In genomic region chr3R:28850662-28851257, dm6 we compare ENCODE assay signal across 2 fruit fly cellular contexts.
TF ChIP-seq lines count a peak whose summit lies in the region.

No protein-coding gene starts in this region.

TF ChIP-seq in whole organism, embryonic, 481 proteins besides CTCF, POLR2A, EP300 and RAD21 (continued from another document):
- no peak for TF ChIP-seq zf30C (GFP tag; optimal IDR thresholded peaks at IDR 0.05; lab: Kevin White, UChicago)
- 0 out of 2 replicates have a peak, but pooled peaks have one; percentile 16 for TF ChIP-seq Ptx1 (GFP tag; IDR thresholded peaks at IDR 0.05; lab: Robert Waterston, UW)
- no peak for TF ChIP-seq Atf3 (GFP tag; optimal IDR thresholded peaks at IDR 0.05; lab: Kevin White, UChicago)
- TF ChIP-seq CG11085 (GFP tag; IDR thresholded peaks at IDR 0.05; lab: Robert Waterston, UW) = no peak
- peak; percentile 17; the same call in 1 of the 2 replicates for TF ChIP-seq sisA (GFP tag; IDR thresholded peaks at IDR 0.05; lab: Robert Waterston, UW)
- peak; percentile 15; the same call in 1 of the 2 replicates for TF ChIP-seq vvl (GFP tag; IDR thresholded peaks at IDR 0.05; lab: Robert Waterston, UW)
- no peak for TF ChIP-seq H15 (GFP tag; IDR thresholded peaks at IDR 0.05; lab: Robert Waterston, UW)
- no peak for TF ChIP-seq CG7271 (tag; optimal IDR thresholded peaks at IDR 0.05; lab: Kevin White, UChicago)
- TF ChIP-seq Meics (GFP tag; optimal IDR thresholded peaks at IDR 0.05; lab: Kevin White, UChicago) = no peak
- no peak for TF ChIP-seq CG1603 (tag; optimal IDR thresholded peaks at IDR 0.05; lab: Kevin White, UChicago)
- TF ChIP-seq GATAe (GFP tag; conservative IDR thresholded peaks at IDR 0.05; lab: Robert Waterston, UW) = no peak
- no peak for TF ChIP-seq Hmr (GFP tag; optimal IDR thresholded peaks at IDR 0.05; lab: Kevin White, UChicago)
- TF ChIP-seq Pdp1 (GFP tag; optimal IDR thresholded peaks at IDR 0.05; lab: Kevin White, UChicago) = no peak
- 0 out of 2 replicates have a peak, but pooled peaks have one; percentile 17 for TF ChIP-seq CG6689 (GFP tag; IDR thresholded peaks at IDR 0.05; lab: Robert Waterston, UW)
- TF ChIP-seq Fer1 (GFP tag; optimal IDR thresholded peaks at IDR 0.05; lab: Kevin White, UChicago) = no peak
- peak; percentile 64 for TF ChIP-seq Med (GFP tag; lab: Kevin White, UChicago)
- no peak for TF ChIP-seq pho (GFP tag; optimal IDR thresholded peaks at IDR 0.05; lab: Kevin White, UChicago)
- TF ChIP-seq CG18764 (GFP tag; optimal IDR thresholded peaks at IDR 0.05; lab: Kevin White, UChicago) = no peak
- TF ChIP-seq CG9609 (GFP tag; optimal IDR thresholded peaks at IDR 0.05; lab: Kevin White, UChicago) = no peak
- TF ChIP-seq CG31441 (GFP tag; IDR thresholded peaks at IDR 0.05; lab: Robert Waterston, UW) = no peak
- no peak for TF ChIP-seq ind (GFP tag; optimal IDR thresholded peaks at IDR 0.05; lab: Kevin White, UChicago)
- no peak for TF ChIP-seq CG18599 (GFP tag; optimal IDR thresholded peaks at IDR 0.05; lab: Kevin White, UChicago)
- TF ChIP-seq sens (GFP tag; lab: Kevin White, UChicago) = peak; percentile 42
- no peak for TF ChIP-seq CG33213 (GFP tag; optimal IDR thresholded peaks at IDR 0.05; lab: Kevin White, UChicago)
- TF ChIP-seq CG4282 (GFP tag; optimal IDR thresholded peaks at IDR 0.05; lab: Kevin White, UChicago) = no peak
- TF ChIP-seq H2.0 (GFP tag; IDR thresholded peaks at IDR 0.05; lab: Robert Waterston, UW) = no peak

TF ChIP-seq in whole organism, prepupa, 60 proteins besides CTCF, POLR2A, EP300 and RAD21 (continued from another document):
- no peak for TF ChIP-seq Sox102F (GFP tag; optimal IDR thresholded peaks at IDR 0.05; lab: Kevin White, UChicago)
- TF ChIP-seq CG16779 (tag; optimal IDR thresholded peaks at IDR 0.05; lab: Kevin White, UChicago) = peak; percentile 8
- TF ChIP-seq CG8632 (GFP tag; optimal IDR thresholded peaks at IDR 0.05; lab: Kevin White, UChicago) = no peak
- peak; percentile 6 for TF ChIP-seq net (GFP tag; optimal IDR thresholded peaks at IDR 0.05; lab: Kevin White, UChicago)
- TF ChIP-seq Ets96B (tag; optimal IDR thresholded peaks at IDR 0.05; lab: Kevin White, UChicago) = peak; percentile 4
- no peak for TF ChIP-seq CG6808 (GFP tag; optimal IDR thresholded peaks at IDR 0.05; lab: Kevin White, UChicago)
- TF ChIP-seq CG10669 (GFP tag; optimal IDR thresholded peaks at IDR 0.05; lab: Kevin White, UChicago) = no peak
- peak; percentile 80 for TF ChIP-seq CG8119 (GFP tag; IDR thresholded peaks at IDR 0.05; lab: Robert Waterston, UW)
- no peak for TF ChIP-seq Ets21C (GFP tag; optimal IDR thresholded peaks at IDR 0.05; lab: Kevin White, UChicago)
- no peak for TF ChIP-seq lz (GFP tag; optimal IDR thresholded peaks at IDR 0.05; lab: Kevin White, UChicago)
- peak; percentile 40 for TF ChIP-seq Eip75B (GFP tag; optimal IDR thresholded peaks at IDR 0.05; lab: Kevin White, UChicago)
- TF ChIP-seq fd59A (GFP tag; optimal IDR thresholded peaks at IDR 0.05; lab: Kevin White, UChicago) = peak; percentile 8
- no peak for TF ChIP-seq CG34406 (GFP tag; optimal IDR thresholded peaks at IDR 0.05; lab: Kevin White, UChicago)
- peak; percentile 34 for TF ChIP-seq CG3919 (GFP tag; optimal IDR thresholded peaks at IDR 0.05; lab: Kevin White, UChicago)
- TF ChIP-seq Hr4 (GFP tag; optimal IDR thresholded peaks at IDR 0.05; lab: Kevin White, UChicago) = peak; percentile 75
- TF ChIP-seq Hr39 (GFP tag; optimal IDR thresholded peaks at IDR 0.05; lab: Kevin White, UChicago) = no peak
- peak; percentile 63 for TF ChIP-seq Eip78C (GFP tag; lab: Kevin White, UChicago)
- no peak for TF ChIP-seq Blimp-1 (GFP tag; optimal IDR thresholded peaks at IDR 0.05; lab: Kevin White, UChicago)
- no peak for TF ChIP-seq CG1621 (tag; optimal IDR thresholded peaks at IDR 0.05; lab: Kevin White, UChicago)
- peak; percentile 40 for TF ChIP-seq acj6 (GFP tag; optimal IDR thresholded peaks at IDR 0.05; lab: Kevin White, UChicago)
- TF ChIP-seq CG3032 (tag; optimal IDR thresholded peaks at IDR 0.05; lab: Kevin White, UChicago) = peak; percentile 29
